Fruit fly (Drosophila melanogaster): ENCODE results near the gene Mst84B.

The Mst84B gene

DNA sequence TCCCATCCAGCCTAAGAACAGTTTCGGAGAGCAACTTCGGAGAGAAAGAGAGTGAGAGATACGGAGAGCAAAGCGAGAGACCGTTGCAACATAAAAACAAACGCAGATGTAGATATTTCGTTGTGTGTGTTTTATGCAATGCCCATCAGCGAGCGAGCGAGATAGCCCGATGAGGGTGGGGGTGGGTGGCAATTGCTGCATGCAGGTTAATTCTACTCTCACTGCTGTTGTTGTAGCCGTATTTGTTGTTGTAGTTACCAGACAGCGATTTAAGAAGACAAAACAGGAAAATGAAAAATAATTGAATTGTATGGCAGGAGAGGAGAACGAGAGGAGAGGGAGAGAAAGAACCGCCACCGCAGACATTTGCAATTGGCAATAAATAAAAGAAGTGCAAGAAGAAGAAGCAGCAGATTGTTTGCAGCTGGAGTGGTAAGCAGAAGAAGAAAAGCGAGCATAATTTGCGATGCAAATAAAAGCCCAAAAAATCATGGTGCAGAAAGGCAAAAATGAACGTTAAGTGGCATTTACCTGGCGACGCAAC is 47.9 kb downstream of the Mst84B start (continued):
- no peak for TF ChIP-seq CG15073 (GFP tag; optimal IDR thresholded peaks at IDR 0.05)
- TF ChIP-seq zfh2 (GFP tag; optimal IDR thresholded peaks at IDR 0.05) = no peak
- TF ChIP-seq Rx (GFP tag; IDR thresholded peaks at IDR 0.05) = no peak
- TF ChIP-seq HmgD (GFP tag; optimal IDR thresholded peaks at IDR 0.05) = no peak
- peak in 1 of 2 experiments; percentile 50 for TF ChIP-seq bsh (GFP tag; optimal IDR thresholded peaks at IDR 0.05)
- peak; percentile 95 for TF ChIP-seq CG15479 (GFP tag; optimal IDR thresholded peaks at IDR 0.05)
- no peak for TF ChIP-seq Bteb2 (GFP tag; optimal IDR thresholded peaks at IDR 0.05)
- TF ChIP-seq ash1 (GFP tag; optimal IDR thresholded peaks at IDR 0.05) = no peak
- TF ChIP-seq CG11504 (tag; optimal IDR thresholded peaks at IDR 0.05) = peak; percentile 25
- TF ChIP-seq Antp (GFP tag; optimal IDR thresholded peaks at IDR 0.05) = no peak
- peak; percentile 22 for TF ChIP-seq nerfin-1 (tag; optimal IDR thresholded peaks at IDR 0.05)
- TF ChIP-seq D (optimal IDR thresholded peaks at IDR 0.05) = peak; percentile 72
- TF ChIP-seq D (GFP tag; optimal IDR thresholded peaks at IDR 0.05) = no peak
- TF ChIP-seq Mes4 (GFP tag; optimal IDR thresholded peaks at IDR 0.05) = no peak
- TF ChIP-seq eyg (GFP tag; optimal IDR thresholded peaks at IDR 0.05) = no peak
- no peak for TF ChIP-seq CG3281 (GFP tag; optimal IDR thresholded peaks at IDR 0.05)
- no peak for TF ChIP-seq gro (GFP tag; optimal IDR thresholded peaks at IDR 0.05)
- TF ChIP-seq CG4360 (GFP tag; IDR thresholded peaks at IDR 0.05) = peak; percentile 96
- no peak for TF ChIP-seq bbx (GFP tag; IDR thresholded peaks at IDR 0.05; ENCODE audit: partially characterized antibody)
- no peak for TF ChIP-seq Dfd (GFP tag; optimal IDR thresholded peaks at IDR 0.05)
- peak; percentile 51; the same call in 2 of the 3 replicates for TF ChIP-seq ci (GFP tag; IDR thresholded peaks at IDR 0.05)
- peak; percentile 57 for TF ChIP-seq nom (GFP tag; optimal IDR thresholded peaks at IDR 0.05)
- peak; percentile 68 for TF ChIP-seq cad (GFP tag; optimal IDR thresholded peaks at IDR 0.05)
- no peak for TF ChIP-seq Bdp1 (GFP tag; optimal IDR thresholded peaks at IDR 0.05)
- TF ChIP-seq zfh1 (GFP tag; IDR thresholded peaks at IDR 0.05) = no peak
- TF ChIP-seq Pdp1 (GFP tag; optimal IDR thresholded peaks at IDR 0.05) = peak in 1 of 2 experiments; percentile 92
- peak; percentile 71 for TF ChIP-seq yki (optimal IDR thresholded peaks at IDR 0.05)
- TF ChIP-seq NC2β (GFP tag; optimal IDR thresholded peaks at IDR 0.05) = no peak
- TF ChIP-seq br (optimal IDR thresholded peaks at IDR 0.05) = no peak
- TF ChIP-seq sqz (GFP tag; optimal IDR thresholded peaks at IDR 0.05) = peak; percentile 25
- peak; percentile 49 for TF ChIP-seq CG1832 (GFP tag; optimal IDR thresholded peaks at IDR 0.05)
- TF ChIP-seq Med (GFP tag) = no peak
- TF ChIP-seq CG7271 (tag; optimal IDR thresholded peaks at IDR 0.05) = no peak
- peak; percentile 12; the same call in 1 of the 2 replicates for TF ChIP-seq crol (GFP tag; IDR thresholded peaks at IDR 0.05)
- no peak for TF ChIP-seq vnd (GFP tag; IDR thresholded peaks at IDR 0.05; ENCODE audit: partially characterized antibody)
- 0 out of 4 replicates have a peak, but pooled peaks have one; percentile 20 for TF ChIP-seq Dll (GFP tag; IDR thresholded peaks at IDR 0.05; ENCODE audit: partially characterized antibody)
- peak; percentile 43 for TF ChIP-seq zen (tag; optimal IDR thresholded peaks at IDR 0.05)
- TF ChIP-seq gt (GFP tag; IDR thresholded peaks at IDR 0.05) = no peak
- TF ChIP-seq CG17359 (tag; optimal IDR thresholded peaks at IDR 0.05) = no peak
- TF ChIP-seq gcm (GFP tag; optimal IDR thresholded peaks at IDR 0.05) = peak; percentile 54
- TF ChIP-seq CG1602 (GFP tag; optimal IDR thresholded peaks at IDR 0.05) = no peak
- TF ChIP-seq Sry-δ (GFP tag; optimal IDR thresholded peaks at IDR 0.05) = no peak
- no peak for TF ChIP-seq hth (optimal IDR thresholded peaks at IDR 0.05)
- TF ChIP-seq CG13287 (GFP tag; IDR thresholded peaks at IDR 0.05; ENCODE audit: partially characterized antibody) = no peak
- TF ChIP-seq Atf3 (GFP tag; optimal IDR thresholded peaks at IDR 0.05) = no peak
- TF ChIP-seq CG4617 (GFP tag; optimal IDR thresholded peaks at IDR 0.05; ENCODE audit: borderline replicate concordance) = no peak
- TF ChIP-seq seq (GFP tag; IDR thresholded peaks at IDR 0.05) = 0 out of 2 replicates have a peak, but pooled peaks have one; percentile 12
- TF ChIP-seq tna (GFP tag; IDR thresholded peaks at IDR 0.05; ENCODE audit: partially characterized antibody) = no peak
- TF ChIP-seq CG17385 (GFP tag; optimal IDR thresholded peaks at IDR 0.05) = peak; percentile 70
- no peak for TF ChIP-seq CG4730 (GFP tag; IDR thresholded peaks at IDR 0.05)
- no peak for TF ChIP-seq mld (GFP tag; IDR thresholded peaks at IDR 0.05; ENCODE audit: partially characterized antibody)

Measured in whole organism, embryonic.